Worm (Caenorhabditis elegans) whole organism, late embryonic: Measurements from ENCODE around the gene inx-3.

Experiments
- hlh-13 ChIP-seq: fragments of 200-800 bp; sonication (Bioruptor generic); optimal IDR thresholded peaks from 2 replicates; lab custom pipeline; 2018; ENCODE audit warnings: mild to moderate bottlenecking, missing genetic modification characterization, missing compliant biosample characterization
- hlh-6 ChIP-seq: sonication (generic microtip); optimal IDR thresholded peaks from 2 replicates; lab custom pipeline; 2016; ENCODE audit warnings: missing genotype, missing genetic modification characterization, missing compliant biosample characterization
- pat-9 ChIP-seq: fragments of 200-800 bp; sonication (Bioruptor generic); optimal IDR thresholded peaks from 2 replicates; lab custom pipeline; 2018; ENCODE audit warnings: mild to moderate bottlenecking, missing genetic modification characterization, moderate library complexity, missing compliant biosample characterization
- pqm-1 ChIP-seq: sonication (generic microtip); optimal IDR thresholded peaks from 2 replicates; lab custom pipeline; 2016; ENCODE audit warnings: missing genetic modification characterization, missing compliant biosample characterization

- TF ChIP-seq hlh-6 (tag; lab: Kevin White, UChicago) (no peak), pqm-1 (no peak), hlh-13 (GFP tag; lab: Kevin White, UChicago) (no peak), pat-9 (no peak)
These were observed 45.1 kb downstream of the inx-3 start for ce11 chrX:6041094-6041441.
